Worm (Caenorhabditis elegans) whole organism, early embryonic: ENCODE data around the gene cyk-1.

Source experiments
- B0310.2 ChIP-seq: sonication (generic microtip); optimal IDR thresholded peaks from 2 replicates; lab custom pipeline; 2016; ENCODE audit warnings: mild to moderate bottlenecking, missing genetic modification characterization, missing compliant biosample characterization
- ama-1 ChIP-seq: fragments of 150-350 bp; optimal IDR thresholded peaks from 2 replicates; lab custom pipeline; 2014
- ets-7 ChIP-seq: sonication (generic microtip); optimal IDR thresholded peaks from 2 replicates; lab custom pipeline; 2016; ENCODE audit warnings: missing genotype, missing genetic modification characterization, missing compliant biosample characterization
- flt-1 ChIP-seq: fragments of 200-800 bp; sonication (Bioruptor generic); IDR thresholded peaks from 2 replicates; pipeline ENCODE4 v1.3.6; 2022; ENCODE audit warnings: missing genetic modification characterization, missing compliant biosample characterization
- hmbx-1 ChIP-seq: sonication (generic microtip); optimal IDR thresholded peaks from 2 replicates; lab custom pipeline; 2016; ENCODE audit warnings: mild to moderate bottlenecking, missing genetic modification characterization, missing compliant biosample characterization

ce11 chrIII:7013764-7014163 lies 15.2 kb downstream of the cyk-1 start:
- no peak for TF ChIP-seq ama-1
- TF ChIP-seq flt-1 (GFP tag; lab: Robert Waterston, UW), result no peak
- no peak for TF ChIP-seq ets-7 (tag; lab: Kevin White, UChicago)
- no peak for TF ChIP-seq hmbx-1 (tag; lab: Kevin White, UChicago)
- TF ChIP-seq B0310.2 (tag; lab: Kevin White, UChicago), result no peak
